Worm (Caenorhabditis elegans) whole organism, L2 larva: ENCODE data around the gene kin-18.
"Not testable (repeated sequence)": the region's sequence is repeated elsewhere in the genome, so short reads cannot be mapped to it uniquely, and the experiment has no call there.

Experiments used
- F13H6.1 ChIP-seq: sonication (generic microtip); optimal IDR thresholded peaks from 2 replicates; lab custom pipeline; 2016; ENCODE audit warnings: missing genetic modification characterization, missing compliant biosample characterization
- R02D3.7 ChIP-seq: fragments of 150-350 bp; optimal IDR thresholded peaks from 2 replicates; lab custom pipeline; 2014; ENCODE audit warnings: missing biosample characterization, missing genetic modification characterization
- Y55F3AM.14 ChIP-seq: fragments of 200-800 bp; sonication (Bioruptor generic); optimal IDR thresholded peaks from 2 replicates; lab custom pipeline; 2018; ENCODE audit warnings: mild to moderate bottlenecking, missing genetic modification characterization, missing compliant biosample characterization
- ZK546.5 ChIP-seq: sonication (generic microtip); optimal IDR thresholded peaks from 2 replicates; lab custom pipeline; 2017; ENCODE audit warnings: missing biosample characterization, missing genetic modification characterization
- aly-2 ChIP-seq: fragments of 150-350 bp; optimal IDR thresholded peaks from 2 replicates; lab custom pipeline; 2014; ENCODE audit warnings: missing biosample characterization, missing genetic modification characterization
- ama-1 ChIP-seq: fragments of 150-350 bp; optimal IDR thresholded peaks from 2 replicates; lab custom pipeline; 2018; ENCODE audit warnings: inconsistent platforms
- ceh-16 ChIP-seq: fragments of 150-350 bp; optimal IDR thresholded peaks from 2 replicates; lab custom pipeline; 2014; ENCODE audit warnings: missing biosample characterization, missing genetic modification characterization
- crh-2 ChIP-seq: sonication (generic microtip); optimal IDR thresholded peaks from 2 replicates; lab custom pipeline; 2017; ENCODE audit warnings: missing biosample characterization, missing genetic modification characterization
- dmd-4 ChIP-seq: sonication (generic microtip); optimal IDR thresholded peaks from 2 replicates; lab custom pipeline; 2017; ENCODE audit warnings: missing biosample characterization, missing genetic modification characterization
- egl-27 ChIP-seq: sonication (generic microtip); optimal IDR thresholded peaks from 3 replicates; lab custom pipeline; 2017; ENCODE audit warnings: missing biosample characterization, missing genetic modification reagents, missing genetic modification characterization
- elt-1 ChIP-seq: fragments of 150-350 bp; optimal IDR thresholded peaks from 2 replicates; lab custom pipeline; 2014; ENCODE audit warnings: missing biosample characterization, missing genetic modification characterization
- fos-1 ChIP-seq: fragments of 150-350 bp; optimal IDR thresholded peaks from 2 replicates; lab custom pipeline; 2014; ENCODE audit warnings: missing biosample characterization, missing genetic modification characterization
- gmeb-1 ChIP-seq: fragments of 150-350 bp; optimal IDR thresholded peaks from 2 replicates; lab custom pipeline; 2014; ENCODE audit warnings: missing biosample characterization, missing genetic modification characterization
- lin-13 ChIP-seq: fragments of 150-350 bp; optimal IDR thresholded peaks from 2 replicates; lab custom pipeline; 2014; ENCODE audit warnings: missing biosample characterization, missing genetic modification reagents, missing genetic modification characterization
- lin-39 ChIP-seq: fragments of 150-350 bp; optimal IDR thresholded peaks from 2 replicates; lab custom pipeline; 2014; ENCODE audit warnings: missing biosample characterization, missing genetic modification reagents, missing genetic modification characterization
- lsy-2 ChIP-seq, 2 experiments: fragments of 150-350 bp in 1 of 2; sonication (generic microtip) in 1 of 2; optimal IDR thresholded peaks; 2 replicates each; lab custom pipeline; 2014 to 2017; ENCODE audit warnings: missing biosample characterization in 2 of 2, missing genetic modification characterization in 2 of 2
- mab-5 ChIP-seq: fragments of 150-350 bp; optimal IDR thresholded peaks from 2 replicates; lab custom pipeline; 2014; ENCODE audit warnings: missing biosample characterization, missing genetic modification characterization
- mbf-1 ChIP-seq: sonication (generic microtip); optimal IDR thresholded peaks from 2 replicates; lab custom pipeline; 2017; ENCODE audit warnings: missing biosample characterization, missing genetic modification characterization
- mdl-1 ChIP-seq, 2 experiments: fragments of 150-350 bp in 1 of 2; sonication (generic microtip) in 1 of 2; optimal IDR thresholded peaks; 2 replicates each; lab custom pipeline; 2017; ENCODE audit warnings: missing biosample characterization in 2 of 2, missing genetic modification characterization in 2 of 2
- nhr-10 ChIP-seq: sonication (generic microtip); optimal IDR thresholded peaks from 2 replicates; lab custom pipeline; 2017; ENCODE audit warnings: missing biosample characterization, missing genetic modification characterization
- nhr-11 ChIP-seq: fragments of 150-350 bp; optimal IDR thresholded peaks from 2 replicates; lab custom pipeline; 2014; ENCODE audit warnings: missing biosample characterization, missing genetic modification characterization
- nhr-12 ChIP-seq: fragments of 150-350 bp; optimal IDR thresholded peaks from 2 replicates; lab custom pipeline; 2014; ENCODE audit warnings: missing biosample characterization, missing genetic modification characterization
- nhr-129 ChIP-seq: fragments of 150-350 bp; optimal IDR thresholded peaks from 2 replicates; lab custom pipeline; 2014; ENCODE audit warnings: missing biosample characterization, missing genetic modification characterization
- nhr-21 ChIP-seq: fragments of 150-350 bp; optimal IDR thresholded peaks from 2 replicates; lab custom pipeline; 2014; ENCODE audit warnings: missing biosample characterization, missing genetic modification characterization
- nhr-6 ChIP-seq: fragments of 150-350 bp; optimal IDR thresholded peaks from 2 replicates; lab custom pipeline; 2014; ENCODE audit warnings: missing biosample characterization, missing genetic modification characterization
- nhr-77 ChIP-seq: fragments of 150-350 bp; optimal IDR thresholded peaks from 2 replicates; lab custom pipeline; 2014; ENCODE audit warnings: missing biosample characterization, missing genetic modification characterization
- sem-4 ChIP-seq: fragments of 150-350 bp; optimal IDR thresholded peaks from 2 replicates; lab custom pipeline; 2014; ENCODE audit warnings: missing biosample characterization, missing genetic modification reagents, missing genetic modification characterization
- sma-9 ChIP-seq, 2 experiments: fragments of 150-350 bp in 1 of 2; sonication (generic microtip) in 1 of 2; optimal IDR thresholded peaks; 2 replicates each; lab custom pipeline; 2014 to 2016; ENCODE audit warnings: missing genetic modification characterization in 2 of 2, mild to moderate bottlenecking in 1 of 2, missing biosample characterization in 1 of 2, missing compliant biosample characterization in 1 of 2, missing genetic modification reagents in 1 of 2, moderate library complexity in 1 of 2
- snpc-4 ChIP-seq: fragments of 150-350 bp; optimal IDR thresholded peaks from 2 replicates; lab custom pipeline; 2014; ENCODE audit warnings: missing biosample characterization, missing genetic modification characterization
- unc-55 ChIP-seq: fragments of 150-350 bp; sonication (generic microtip); optimal IDR thresholded peaks from 3 replicates; lab custom pipeline; 2014; ENCODE audit warnings: missing biosample characterization, missing genetic modification reagents, missing genetic modification characterization
- unc-62 ChIP-seq: fragments of 150-350 bp; optimal IDR thresholded peaks from 2 replicates; lab custom pipeline; 2014; ENCODE audit warnings: missing biosample characterization, missing genetic modification reagents, missing genetic modification characterization
- ztf-11 ChIP-seq: sonication (generic microtip); optimal IDR thresholded peaks from 2 replicates; lab custom pipeline; 2017; ENCODE audit warnings: missing biosample characterization, missing genetic modification characterization
- ztf-4 ChIP-seq: fragments of 150-350 bp; optimal IDR thresholded peaks from 2 replicates; lab custom pipeline; 2014; ENCODE audit warnings: missing biosample characterization, missing genetic modification characterization

kin-18 gene

DNA sequence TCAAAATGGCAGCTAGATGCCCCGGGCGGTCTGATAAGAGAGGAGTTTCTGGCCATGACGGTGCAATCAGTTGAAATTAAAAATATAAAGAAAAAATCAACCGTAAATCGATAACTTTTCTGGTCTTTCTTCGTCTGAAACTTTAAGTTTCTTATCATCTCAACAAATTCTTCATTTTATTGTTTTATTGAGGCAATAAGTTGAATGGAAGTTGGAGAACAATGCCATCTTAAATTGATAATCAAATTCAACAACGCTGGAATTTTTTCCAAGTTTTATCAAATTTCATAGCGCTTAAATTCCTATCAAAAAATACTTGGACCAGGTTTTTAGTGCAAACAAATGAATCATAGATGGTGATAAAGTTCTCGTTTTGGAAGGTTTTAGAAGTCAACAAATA, 1.4 kb upstream of the kin-18 start:
- TF ChIP-seq fos-1 (peak; percentile 87), aly-2 (no peak), dmd-4 (tag; lab: Kevin White, UChicago) (no peak), gmeb-1 (tag; lab: Kevin White, UChicago) (peak; percentile 13)

DNA sequence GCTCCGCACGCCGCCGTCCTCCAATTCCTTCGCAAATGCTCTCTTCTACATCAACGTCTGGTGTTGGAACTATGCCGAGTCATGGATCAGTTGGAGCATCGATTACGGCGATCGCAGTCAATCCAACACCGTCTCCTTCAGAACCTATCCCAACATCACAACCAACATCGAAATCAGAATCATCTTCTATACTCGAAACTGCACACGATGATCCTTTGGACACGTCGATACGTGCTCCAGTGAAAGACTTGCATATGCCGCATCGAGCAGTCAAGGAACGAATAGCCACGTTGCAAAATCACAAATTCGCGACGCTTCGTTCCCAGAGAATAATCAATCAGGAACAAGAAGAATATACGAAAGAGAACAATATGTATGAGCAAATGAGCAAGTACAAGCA, 2.6 kb downstream of the kin-18 start:
- TF ChIP-seq F13H6.1 (tag; lab: Kevin White, UChicago) (no peak), aly-2 (no peak), nhr-6 (tag; lab: Kevin White, UChicago) (no peak), dmd-4 (tag; lab: Kevin White, UChicago) (no peak), ztf-11 (tag; lab: Kevin White, UChicago) (no peak), snpc-4 (tag; lab: Kevin White, UChicago) (no peak), nhr-11 (tag; lab: Kevin White, UChicago) (no peak), elt-1 (tag; lab: Kevin White, UChicago) (no peak), fos-1 (no peak), unc-55 (GFP tag; lab: Kevin White, UChicago) (no peak), nhr-21 (tag; lab: Kevin White, UChicago) (no peak), unc-62 (no peak), ZK546.5 (tag; lab: Kevin White, UChicago) (no peak), nhr-12 (tag; lab: Kevin White, UChicago) (no peak)
- TF ChIP-seq, all 48 proteins: peak for 0

DNA sequence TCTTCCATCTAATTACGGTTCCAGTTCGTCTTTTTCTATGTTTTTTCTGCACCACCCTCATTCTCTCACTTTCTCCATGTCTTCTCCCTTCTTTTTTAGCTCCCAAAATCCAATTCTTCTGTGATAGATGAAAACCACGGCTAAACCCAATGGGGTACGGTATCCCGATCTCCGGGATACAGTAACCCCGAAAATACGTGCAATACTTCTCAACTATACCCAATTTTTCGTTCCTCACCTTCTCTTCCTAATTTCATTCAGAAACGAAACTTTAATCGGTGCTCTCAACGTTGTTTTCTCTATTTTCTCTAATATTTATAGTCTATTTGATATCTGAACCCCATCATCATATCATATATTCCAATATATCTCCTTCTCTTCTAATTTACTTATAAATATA, 5.2 kb downstream of the kin-18 start:
- TF ChIP-seq nhr-12 (tag; lab: Kevin White, UChicago), result no peak
- peak; percentile 55 for TF ChIP-seq Y55F3AM.14
- TF ChIP-seq egl-27 (tag; lab: Kevin White, UChicago), result no peak
- TF ChIP-seq ama-1 (lab: Kevin White, UChicago), result peak; percentile 37
- TF ChIP-seq nhr-77, result no peak
- TF ChIP-seq crh-2 (tag; lab: Kevin White, UChicago), result peak; percentile 37
- TF ChIP-seq ztf-4 (tag; lab: Kevin White, UChicago), result peak; percentile 35
- TF ChIP-seq R02D3.7 (tag; lab: Kevin White, UChicago), result no peak
- no peak for TF ChIP-seq lin-39 (tag; lab: Kevin White, UChicago)
- TF ChIP-seq fos-1, result no peak
- no peak for TF ChIP-seq sem-4 (tag; lab: Kevin White, UChicago)
- TF ChIP-seq lsy-2 (tag; optimal IDR thresholded peaks at IDR 0.05; lab: Kevin White, UChicago), result no peak
- TF ChIP-seq snpc-4 (tag; lab: Kevin White, UChicago), result no peak

DNA sequence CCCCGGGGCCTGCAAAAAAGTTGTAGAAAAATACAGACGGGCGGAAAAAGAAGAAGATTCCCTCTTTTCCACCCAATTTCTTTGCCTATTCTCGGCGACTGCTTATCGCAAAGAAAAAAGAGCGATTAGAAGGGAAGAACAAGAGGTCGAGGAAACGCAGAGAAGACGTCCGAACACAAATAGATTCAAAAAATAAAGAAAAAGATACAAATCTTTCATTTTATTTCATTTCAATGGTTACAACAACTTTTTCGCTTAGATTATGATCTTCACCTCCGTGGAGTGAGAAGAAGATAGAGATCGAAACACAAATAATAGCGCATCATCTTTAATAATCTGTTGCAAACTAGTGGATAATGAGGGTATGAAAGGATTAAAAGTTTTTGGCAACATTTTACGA, 13.6 kb downstream of the kin-18 start:
- TF ChIP-seq nhr-21 (tag; lab: Kevin White, UChicago), result peak; percentile 30
- no peak for TF ChIP-seq nhr-10 (tag; lab: Kevin White, UChicago)
- TF ChIP-seq sma-9 (GFP tag; optimal IDR thresholded peaks at IDR 0.05; lab: Kevin White, UChicago), result peak; percentile 56
- TF ChIP-seq sma-9 (tag; optimal IDR thresholded peaks at IDR 0.05; lab: Kevin White, UChicago), result no peak
- peak; percentile 13 for TF ChIP-seq fos-1
- TF ChIP-seq elt-1 (tag; lab: Kevin White, UChicago), result peak; percentile 83
- peak; percentile 60 for TF ChIP-seq ceh-16 (tag; lab: Kevin White, UChicago)
- TF ChIP-seq nhr-77, result no peak
- TF ChIP-seq egl-27 (tag; lab: Kevin White, UChicago), result peak; percentile 59
- no peak for TF ChIP-seq ZK546.5 (tag; lab: Kevin White, UChicago)
- TF ChIP-seq lin-39 (tag; lab: Kevin White, UChicago), result no peak
- TF ChIP-seq mbf-1 (tag; lab: Kevin White, UChicago), result no peak
- peak; percentile 46 for TF ChIP-seq sem-4 (tag; lab: Kevin White, UChicago)
- peak in 1 of 2 experiments; percentile 31 for TF ChIP-seq lsy-2 (tag; optimal IDR thresholded peaks at IDR 0.05; lab: Kevin White, UChicago)
- TF ChIP-seq mab-5 (tag; lab: Kevin White, UChicago), result no peak
- TF ChIP-seq lin-13 (GFP tag; lab: Kevin White, UChicago), result peak; percentile 8

DNA sequence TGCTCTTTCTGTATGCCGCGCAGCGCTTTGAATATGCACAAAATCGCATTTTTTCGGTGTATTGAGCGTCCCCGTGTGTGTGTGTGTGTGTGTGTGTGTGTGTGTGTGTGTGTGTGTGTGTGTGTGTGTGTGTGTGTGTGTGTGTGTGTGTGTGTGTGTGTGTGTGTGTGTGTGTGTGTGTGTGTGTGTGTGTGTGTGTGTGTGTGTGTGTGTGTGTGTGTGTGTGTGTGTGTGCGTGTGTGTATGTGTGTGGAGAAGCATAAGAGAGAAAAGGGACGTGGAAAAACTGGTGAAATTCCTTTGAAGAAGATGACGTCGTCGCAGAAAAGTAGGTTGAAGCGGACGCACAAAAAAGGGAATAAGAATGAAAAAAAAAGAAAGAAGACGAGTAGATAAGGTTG, 15.0 kb downstream of the kin-18 start:
- TF ChIP-seq crh-2 (tag; lab: Kevin White, UChicago) (peak; percentile 16), Y55F3AM.14 (peak; percentile 91), sma-9 (GFP tag; optimal IDR thresholded peaks at IDR 0.05; lab: Kevin White, UChicago) (peak; percentile 14), unc-55 (GFP tag; lab: Kevin White, UChicago) (peak; percentile 19), lin-13 (GFP tag; lab: Kevin White, UChicago) (peak; percentile 35), lsy-2 (tag; optimal IDR thresholded peaks at IDR 0.05; lab: Kevin White, UChicago) (peak in 1 of 2 experiments; percentile 7), nhr-129 (tag; lab: Kevin White, UChicago) (peak; percentile 11), mdl-1 (tag; optimal IDR thresholded peaks at IDR 0.05; lab: Kevin White, UChicago) (peak in 1 of 2 experiments; percentile 0), F13H6.1 (tag; lab: Kevin White, UChicago) (peak; percentile 82)
- not testable (repeated sequence) for TF ChIP-seq sma-9 (tag; optimal IDR thresholded peaks at IDR 0.05; lab: Kevin White, UChicago)
